Worm (Caenorhabditis elegans) whole organism, L3 larva: ENCODE measurements around the gene nasp-2.

Experiments used
- R02D3.7 ChIP-seq: fragments of 150-350 bp; optimal IDR thresholded peaks from 2 replicates; lab custom pipeline; 2014; ENCODE audit warnings: missing biosample characterization, missing genetic modification characterization
- ZK546.5 ChIP-seq: sonication (generic microtip); optimal IDR thresholded peaks from 2 replicates; lab custom pipeline; 2017; ENCODE audit warnings: missing biosample characterization, missing genetic modification characterization
- egl-5 ChIP-seq: fragments of 150-350 bp; optimal IDR thresholded peaks from 2 replicates; lab custom pipeline; 2017; ENCODE audit warnings: missing biosample characterization, missing genetic modification reagents, missing genetic modification characterization, inconsistent platforms
- elt-3 ChIP-seq, 3 experiments: fragments of 150-350 bp in 1 of 3; sonication (generic microtip) in 2 of 3; optimal IDR thresholded peaks; 2 replicates in 2 of 3; 4 replicates in 1 of 3; lab custom pipeline; 2014 to 2017; ENCODE audit warnings: missing biosample characterization in 3 of 3, missing genetic modification characterization in 3 of 3
- fos-1 ChIP-seq: fragments of 150-350 bp; optimal IDR thresholded peaks from 2 replicates; lab custom pipeline; 2014; ENCODE audit warnings: missing biosample characterization, missing genetic modification characterization
- jun-1 ChIP-seq: fragments of 150-350 bp; optimal IDR thresholded peaks from 2 replicates; lab custom pipeline; 2014; ENCODE audit warnings: missing biosample characterization, missing genetic modification reagents, missing genetic modification characterization
- lin-15B ChIP-seq: fragments of 150-350 bp; optimal IDR thresholded peaks from 2 replicates; lab custom pipeline; 2014; ENCODE audit warnings: missing biosample characterization, missing genetic modification characterization
- lsy-12 ChIP-seq: sonication (generic microtip); optimal IDR thresholded peaks from 2 replicates; lab custom pipeline; 2016; ENCODE audit warnings: mild to moderate bottlenecking, missing genetic modification characterization, missing compliant biosample characterization
- nhr-12 ChIP-seq: fragments of 150-350 bp; optimal IDR thresholded peaks from 2 replicates; lab custom pipeline; 2014; ENCODE audit warnings: missing biosample characterization, missing genetic modification characterization
- nhr-23 ChIP-seq: fragments of 150-350 bp; optimal IDR thresholded peaks from 2 replicates; lab custom pipeline; 2014; ENCODE audit warnings: missing biosample characterization, missing genetic modification reagents, missing genetic modification characterization
- nhr-77 ChIP-seq: fragments of 150-350 bp; optimal IDR thresholded peaks from 2 replicates; lab custom pipeline; 2014; ENCODE audit warnings: missing biosample characterization, missing genetic modification characterization

- no peak for TF ChIP-seq nhr-12 (tag; lab: Kevin White, UChicago)
- TF ChIP-seq jun-1 (tag; lab: Kevin White, UChicago), result no peak
- TF ChIP-seq nhr-77 (tag; lab: Kevin White, UChicago), result no peak
- TF ChIP-seq lin-15B (tag; lab: Kevin White, UChicago), result no peak
- TF ChIP-seq nhr-23 (tag; lab: Kevin White, UChicago), result no peak
- no peak for TF ChIP-seq egl-5
- no peak for TF ChIP-seq lsy-12
- no peak for TF ChIP-seq elt-3 (tag; optimal IDR thresholded peaks at IDR 0.05; lab: Kevin White, UChicago)
- no peak for TF ChIP-seq ZK546.5
- no peak for TF ChIP-seq R02D3.7 (tag; lab: Kevin White, UChicago)
- TF ChIP-seq fos-1 (tag; lab: Kevin White, UChicago), result no peak
These were observed 36.1 kb downstream of the nasp-2 start, which contains the start of gene F32F2.4 for ce11 chrV:13275959-13276358.
